Worm (Caenorhabditis elegans): ENCODE results near the gene C45G9.14.

Gene C45G9.14

ce11 chrIII:5077150-5077814 lies 32.5 kb downstream of the C45G9.14 start, which contains the start of gene alh-1 (continued):
- no peak for TF ChIP-seq daf-16 (GFP tag; optimal IDR thresholded peaks at IDR 0.05)
- peak; percentile 79 for TF ChIP-seq daf-16 (tag; optimal IDR thresholded peaks at IDR 0.05)
- TF ChIP-seq Y75B8A.6 (GFP tag; IDR thresholded peaks at IDR 0.05), result no peak
- TF ChIP-seq aha-1 (tag), result peak; percentile 20
- TF ChIP-seq T20F7.1 (GFP tag; optimal IDR thresholded peaks at IDR 0.05), result peak; percentile 12
- TF ChIP-seq arid-1 (GFP tag; conservative IDR thresholded peaks at IDR 0.05), result no peak
- TF ChIP-seq hlh-30 (tag; optimal IDR thresholded peaks at IDR 0.05; ENCODE audit: insufficient read depth), result peak; percentile 21
- TF ChIP-seq ceh-32 (tag; optimal IDR thresholded peaks at IDR 0.05; ENCODE audit: poor library complexity), result no peak
- TF ChIP-seq dve-1 (tag; optimal IDR thresholded peaks at IDR 0.05; ENCODE audit: insufficient read depth), result peak; percentile 69
- TF ChIP-seq snpc-4 (tag; optimal IDR thresholded peaks at IDR 0.05), result no peak
- TF ChIP-seq mep-1 (tag; optimal IDR thresholded peaks at IDR 0.05), result no peak

ce11 chrIII:5078062-5078461 lies 33.3 kb downstream of the C45G9.14 start:
- TF ChIP-seq mxl-3 (GFP tag; optimal IDR thresholded peaks at IDR 0.05) (peak; percentile 97), ceh-20 (GFP tag; IDR thresholded peaks at IDR 0.05) (0 out of 2 replicates have a peak, but pooled peaks have one; percentile 38), mep-1 (tag; optimal IDR thresholded peaks at IDR 0.05) (peak; percentile 81), F49E8.2 (tag; optimal IDR thresholded peaks at IDR 0.05; ENCODE audit: borderline replicate concordance) (no peak), nhr-28 (tag; optimal IDR thresholded peaks at IDR 0.05) (peak; percentile 97), mxl-2 (GFP tag; conservative IDR thresholded peaks at IDR 0.05) (no peak), set-16 (GFP tag; IDR thresholded peaks at IDR 0.05) (no peak), daf-19 (GFP tag; conservative IDR thresholded peaks at IDR 0.05) (no peak), nhr-10 (tag; optimal IDR thresholded peaks at IDR 0.05) (peak; percentile 25), mdt-29 (GFP tag; IDR thresholded peaks at IDR 0.05) (no peak), php-3 (GFP tag; IDR thresholded peaks at IDR 0.05) (0 out of 2 replicates have a peak, but pooled peaks have one; percentile 43), zip-11 (GFP tag; IDR thresholded peaks at IDR 0.05) (no peak), aha-1 (tag) (no peak), gei-8 (GFP tag; optimal IDR thresholded peaks at IDR 0.05) (no peak), spr-1 (tag; optimal IDR thresholded peaks at IDR 0.05) (no peak), cey-2 (tag; optimal IDR thresholded peaks at IDR 0.05; ENCODE audit: borderline replicate concordance, insufficient read depth) (no peak), daf-8 (GFP tag; IDR thresholded peaks at IDR 0.05) (no peak), daf-16 (GFP tag; optimal IDR thresholded peaks at IDR 0.05) (peak in 1 of 2 experiments; percentile 79), daf-16 (tag; optimal IDR thresholded peaks at IDR 0.05) (peak; percentile 98), lin-13 (GFP tag; optimal IDR thresholded peaks at IDR 0.05) (no peak), Y75B8A.6 (GFP tag; IDR thresholded peaks at IDR 0.05) (no peak), ceh-32 (tag; optimal IDR thresholded peaks at IDR 0.05; ENCODE audit: poor library complexity) (no peak), T26A8.4 (GFP tag; IDR thresholded peaks at IDR 0.05) (no peak), dmd-9 (GFP tag; IDR thresholded peaks at IDR 0.05) (no peak), nhr-11 (tag; optimal IDR thresholded peaks at IDR 0.05) (peak; percentile 83), lin-15B (tag; optimal IDR thresholded peaks at IDR 0.05) (no peak), attf-4 (tag; optimal IDR thresholded peaks at IDR 0.05) (no peak), jun-1 (tag; optimal IDR thresholded peaks at IDR 0.05) (no peak), hlh-11 (tag; optimal IDR thresholded peaks at IDR 0.05) (peak; percentile 94), unc-62 (GFP tag; optimal IDR thresholded peaks at IDR 0.05 in 1 of 2) (peak in 1 of 2 experiments; percentile 78), unc-62 (tag; optimal IDR thresholded peaks at IDR 0.05) (no peak), ceh-82 (tag; optimal IDR thresholded peaks at IDR 0.05) (no peak), ces-1 (GFP tag; optimal IDR thresholded peaks at IDR 0.05) (no peak), dve-1 (tag; optimal IDR thresholded peaks at IDR 0.05; ENCODE audit: insufficient read depth) (peak; percentile 95), egl-27 (tag; optimal IDR thresholded peaks at IDR 0.05) (no peak), skn-1 (tag; optimal IDR thresholded peaks at IDR 0.05) (no peak), zip-2 (tag; optimal IDR thresholded peaks at IDR 0.05) (no peak), D1046.2 (GFP tag; IDR thresholded peaks at IDR 0.05) (no peak), nhr-102 (tag; optimal IDR thresholded peaks at IDR 0.05) (peak; percentile 53), madf-9 (GFP tag; conservative IDR thresholded peaks at IDR 0.05) (no peak), F44E2.7 (GFP tag; IDR thresholded peaks at IDR 0.05) (no peak), hlh-30 (tag; optimal IDR thresholded peaks at IDR 0.05; ENCODE audit: insufficient read depth) (peak; percentile 89), lir-3 (tag; optimal IDR thresholded peaks at IDR 0.05) (no peak), pqm-1 (tag; optimal IDR thresholded peaks at IDR 0.05) (peak; percentile 64), zfp-3 (GFP tag; conservative IDR thresholded peaks at IDR 0.05) (no peak)
